Fruit fly (Drosophila melanogaster): ENCODE data around the gene Dim1.
A peak's percentile ranks its signal among the peaks of the same experiment; 100 is the strongest.

Gene Dim1

DNA sequence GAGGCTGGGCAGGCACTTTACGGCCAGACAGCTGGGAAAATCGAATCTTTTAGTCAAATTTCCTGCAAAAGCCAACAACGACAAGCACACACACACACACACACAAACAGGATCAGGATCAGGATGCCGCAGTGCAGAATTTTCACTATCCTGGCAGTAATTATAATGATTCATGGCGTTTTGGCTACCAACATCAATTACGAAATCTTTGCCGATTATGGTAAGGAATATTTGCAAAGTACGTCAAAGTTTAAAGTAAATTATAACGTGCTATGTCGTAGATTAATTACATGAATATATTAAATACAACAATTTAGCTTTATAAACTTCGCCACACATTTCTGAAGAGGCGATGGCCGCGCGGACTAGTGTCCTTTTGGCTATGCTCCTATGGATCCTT, 30.6 kb downstream of the Dim1 start, which contains the start of the genes CG34177 and CG34178:
TSS of gene CG34177 (plus strand) at position 301 of the 400 bp plus-strand sequence.
TSS of gene CG34178 (plus strand) at position 301 of the 400 bp plus-strand sequence.
- TF ChIP-seq svp (GFP tag) (peak; percentile 21), CG6163 (GFP tag; IDR thresholded peaks at IDR 0.05) (no peak)

DNA sequence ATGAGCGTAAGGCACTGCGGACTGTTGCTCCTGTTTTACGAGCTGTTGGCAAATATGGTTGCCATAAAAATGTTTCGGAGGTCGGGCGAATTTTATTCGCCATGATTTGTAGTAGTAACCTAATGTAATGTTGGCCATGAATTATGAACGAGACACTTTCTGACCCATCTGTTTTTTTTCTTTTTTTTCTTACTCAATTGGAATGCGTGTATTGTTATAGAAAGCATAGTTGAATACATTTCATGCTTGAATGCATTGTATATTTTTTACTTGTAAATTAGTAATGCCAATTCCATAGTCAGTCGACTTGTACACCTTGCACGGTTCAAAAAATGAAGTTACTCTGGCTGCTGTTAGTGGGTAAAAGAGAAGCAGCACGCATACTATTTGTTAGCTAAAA, 34.4 kb downstream of the Dim1 start, which contains the start of gene CG43056:
TSS of gene CG43056 (plus strand) at position 301 of the 400 bp plus-strand sequence.
- TF ChIP-seq CG3032 (tag; optimal IDR thresholded peaks at IDR 0.05) (no peak), ss (GFP tag; optimal IDR thresholded peaks at IDR 0.05) (no peak), spab (GFP tag; optimal IDR thresholded peaks at IDR 0.05) (no peak), CG15336 (GFP tag; IDR thresholded peaks at IDR 0.05) (no peak), CG11902 (GFP tag; optimal IDR thresholded peaks at IDR 0.05) (no peak), dac (GFP tag; optimal IDR thresholded peaks at IDR 0.05) (no peak), Sox102F (GFP tag; optimal IDR thresholded peaks at IDR 0.05) (no peak), CG11762 (GFP tag; optimal IDR thresholded peaks at IDR 0.05; ENCODE audit: insufficient read depth) (no peak), Eip78C (GFP tag) (no peak), CG10631 (GFP tag; optimal IDR thresholded peaks at IDR 0.05) (no peak), CG6854 (GFP tag; optimal IDR thresholded peaks at IDR 0.05) (no peak)

DNA sequence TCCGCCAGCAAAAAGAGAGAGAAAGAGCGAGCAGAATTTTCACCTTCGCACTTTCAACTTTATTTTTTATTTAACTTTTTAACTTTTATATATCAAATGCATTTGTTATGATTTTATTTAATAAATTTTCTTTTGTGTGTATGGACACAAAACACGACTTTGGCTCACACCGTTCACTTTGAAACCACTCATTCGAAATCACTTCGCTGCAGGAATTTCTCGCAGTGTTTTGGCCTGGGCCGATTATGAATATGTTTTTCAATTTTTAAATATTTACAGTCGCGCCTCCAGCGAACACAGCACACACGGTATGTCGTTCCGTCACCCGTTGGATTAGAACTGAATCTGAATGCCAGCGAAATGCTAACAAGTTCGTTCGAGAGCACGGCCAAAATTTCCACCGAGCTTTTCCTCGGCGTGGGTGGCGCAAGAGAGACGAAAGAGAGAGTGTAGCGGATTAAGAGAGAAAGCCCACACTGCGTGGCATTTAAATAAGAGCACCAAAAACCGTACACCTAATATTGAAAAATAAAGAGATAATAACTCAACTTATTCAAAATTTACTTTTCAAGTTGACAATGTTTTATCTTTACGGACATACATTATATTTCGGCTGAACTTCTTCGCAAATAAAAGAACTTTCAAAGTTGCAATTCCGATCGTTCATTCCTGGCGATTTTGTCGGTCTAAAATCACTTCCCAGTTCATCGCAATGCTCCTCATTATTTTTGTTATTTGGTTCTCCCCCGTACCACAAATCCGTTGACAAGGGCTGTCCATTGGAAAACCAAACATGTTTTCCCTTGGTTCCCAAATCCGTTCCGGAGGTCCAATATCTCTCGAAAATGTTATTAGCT, 38.1 kb downstream of the Dim1 start, which contains the start of gene CG15431:
TSS of gene CG15431 (minus strand) at position 402 of the 857 bp plus-strand sequence.
- TF ChIP-seq CG15336 (GFP tag; IDR thresholded peaks at IDR 0.05) (peak; percentile 40; the same call in 1 of the 2 replicates), CG6163 (GFP tag; IDR thresholded peaks at IDR 0.05) (peak; percentile 56; the same call in 1 of the 3 replicates), salr (GFP tag; optimal IDR thresholded peaks at IDR 0.05) (peak; percentile 56 to 82), Hr4 (GFP tag; optimal IDR thresholded peaks at IDR 0.05) (no peak), CG8119 (GFP tag; IDR thresholded peaks at IDR 0.05) (peak; percentile 47; the same call in 1 of the 3 replicates), spab (GFP tag; optimal IDR thresholded peaks at IDR 0.05) (no peak), eg (GFP tag; IDR thresholded peaks at IDR 0.05) (0 out of 3 replicates have a peak, but pooled peaks have one; percentile 40)

DNA sequence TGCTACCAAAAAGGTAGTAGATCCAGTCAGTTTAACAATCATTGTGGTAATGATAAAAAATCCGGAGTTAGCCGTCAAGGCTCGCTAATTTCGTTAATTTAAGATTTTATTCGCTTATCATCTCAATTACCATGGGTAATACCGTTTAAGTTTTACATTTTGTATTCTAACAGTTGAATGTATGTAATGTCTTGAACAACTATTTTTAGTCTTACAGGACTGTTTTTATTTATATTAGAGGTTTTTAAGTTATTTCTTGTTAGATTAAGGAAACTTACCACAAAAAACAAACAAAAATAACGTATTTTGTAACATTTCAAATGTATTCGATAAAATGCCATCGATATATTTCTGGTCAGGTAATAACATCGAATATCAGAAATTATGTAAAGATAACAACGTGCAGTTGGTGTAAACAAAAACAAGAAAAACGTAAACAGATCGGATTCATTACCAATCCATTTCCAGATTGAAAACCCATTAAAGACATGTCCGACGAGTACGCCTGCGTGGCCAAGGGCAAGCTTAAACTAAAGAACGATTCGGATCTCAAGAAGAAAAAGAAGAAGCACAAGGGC, 39.0 kb downstream of the Dim1 start, which contains the start of the genes Sfp24F and CG15432:
TSS of gene Sfp24F (minus strand) at position 51 of the 578 bp plus-strand sequence.
TSS of gene CG15432 (plus strand) at position 311 of the 578 bp plus-strand sequence.
- TF ChIP-seq CG3032 (tag; optimal IDR thresholded peaks at IDR 0.05) (no peak), ss (GFP tag; optimal IDR thresholded peaks at IDR 0.05) (no peak), Blimp-1 (GFP tag; optimal IDR thresholded peaks at IDR 0.05) (no peak), Smox (GFP tag; optimal IDR thresholded peaks at IDR 0.05) (no peak), Hr4 (GFP tag; optimal IDR thresholded peaks at IDR 0.05) (no peak), fkh (GFP tag; optimal IDR thresholded peaks at IDR 0.05) (peak; percentile 87)

DNA sequence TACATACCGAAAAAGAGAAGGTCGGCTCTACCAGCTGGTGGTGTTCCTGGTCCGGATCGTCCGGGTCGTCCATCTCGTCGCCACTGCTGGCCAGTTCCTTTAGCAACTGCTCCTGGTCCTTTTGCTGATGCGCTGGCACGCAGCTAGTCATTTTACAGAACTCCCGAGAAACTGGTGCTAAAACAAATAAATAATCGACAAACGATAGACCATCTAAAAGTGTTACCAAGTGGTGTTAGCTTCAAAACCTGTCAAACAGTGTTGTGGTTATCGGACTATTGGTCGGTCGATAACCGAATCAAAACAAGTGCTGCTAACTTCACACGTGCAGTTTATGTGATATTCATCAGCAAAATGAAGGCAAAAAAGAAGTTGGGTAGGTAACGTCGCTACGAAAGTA, 41.4 kb downstream of the Dim1 start, which contains the start of the genes morgue and Elp3:
TSS of gene morgue (minus strand) at position 224 of the 400 bp plus-strand sequence.
TSS of gene Elp3 (plus strand) at position 276 of the 400 bp plus-strand sequence.
- peak; percentile 77 for TF ChIP-seq fkh (GFP tag; optimal IDR thresholded peaks at IDR 0.05)
- TF ChIP-seq Ets21C (GFP tag; optimal IDR thresholded peaks at IDR 0.05) = no peak
- TF ChIP-seq CG4318 (GFP tag; optimal IDR thresholded peaks at IDR 0.05) = no peak
- no peak for TF ChIP-seq Sox102F (GFP tag; optimal IDR thresholded peaks at IDR 0.05)
- no peak for TF ChIP-seq CG1621 (tag; optimal IDR thresholded peaks at IDR 0.05)
- no peak for TF ChIP-seq achi (GFP tag; optimal IDR thresholded peaks at IDR 0.05)
- no peak for TF ChIP-seq svp (GFP tag)
- TF ChIP-seq Sox14 (GFP tag; optimal IDR thresholded peaks at IDR 0.05) = no peak
- TF ChIP-seq CG6854 (GFP tag; optimal IDR thresholded peaks at IDR 0.05) = peak; percentile 20
- TF ChIP-seq CG16779 (tag; optimal IDR thresholded peaks at IDR 0.05) = no peak
- TF ChIP-seq CG3032 (tag; optimal IDR thresholded peaks at IDR 0.05) = no peak
- no peak for TF ChIP-seq CG11902 (GFP tag; optimal IDR thresholded peaks at IDR 0.05)

DNA sequence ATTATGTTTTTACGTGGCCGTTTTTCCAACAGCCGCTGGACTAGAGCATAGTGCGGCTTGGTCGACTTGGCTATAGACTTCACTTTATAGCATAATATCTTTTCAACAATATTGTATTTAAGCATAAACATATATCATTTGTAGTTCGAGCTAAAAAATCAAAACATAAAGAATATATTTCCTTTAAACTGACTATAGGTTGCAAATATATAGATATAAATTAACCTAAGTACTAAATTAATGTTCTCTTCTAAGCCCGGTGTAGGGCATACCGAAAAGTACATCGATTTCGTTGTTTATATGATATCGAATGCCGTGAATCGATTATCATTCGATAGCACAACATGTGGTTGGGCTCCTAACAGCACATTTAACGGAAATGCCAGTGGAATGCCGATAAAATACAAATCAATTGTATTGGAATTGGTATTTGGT, 45.5 kb downstream of the Dim1 start, which contains the start of gene MFS18:
TSS of gene MFS18 (minus strand) at position 54 of the 435 bp plus-strand sequence.
- TF ChIP-seq Hr38 (GFP tag; optimal IDR thresholded peaks at IDR 0.05) (peak; percentile 20), OdsH (GFP tag; optimal IDR thresholded peaks at IDR 0.05) (peak; percentile 97), achi (GFP tag; optimal IDR thresholded peaks at IDR 0.05) (peak; percentile 97), Smox (GFP tag; optimal IDR thresholded peaks at IDR 0.05) (peak; percentile 95), Hr4 (GFP tag; optimal IDR thresholded peaks at IDR 0.05) (peak; percentile 96), CG10631 (GFP tag; optimal IDR thresholded peaks at IDR 0.05) (peak; percentile 97), fkh (GFP tag; optimal IDR thresholded peaks at IDR 0.05) (peak; percentile 76), net (GFP tag; optimal IDR thresholded peaks at IDR 0.05) (peak; percentile 97), Blimp-1 (GFP tag; optimal IDR thresholded peaks at IDR 0.05) (peak; percentile 90), CG9139 (GFP tag; optimal IDR thresholded peaks at IDR 0.05) (no peak), CG4318 (GFP tag; optimal IDR thresholded peaks at IDR 0.05) (no peak), CG15336 (GFP tag; IDR thresholded peaks at IDR 0.05) (peak; percentile 99), acj6 (GFP tag; optimal IDR thresholded peaks at IDR 0.05) (peak; percentile 97), cyc (GFP tag; optimal IDR thresholded peaks at IDR 0.05) (peak; percentile 93), Hr39 (GFP tag; optimal IDR thresholded peaks at IDR 0.05) (peak; percentile 88), CG8319 (GFP tag; optimal IDR thresholded peaks at IDR 0.05) (peak; percentile 98), CG11902 (GFP tag; optimal IDR thresholded peaks at IDR 0.05) (peak; percentile 95), CG6808 (GFP tag; optimal IDR thresholded peaks at IDR 0.05) (peak; percentile 95)

All from whole organism, prepupa.